Fruit fly (Drosophila melanogaster) whole organism, embryonic: Measurements from ENCODE around the gene Piezo.

ENCODE experiments used
- Asciz ChIP-seq: fragments of 200-800 bp; sonication (Bioruptor generic); optimal IDR thresholded peaks from 2 replicates; lab custom pipeline; 2017; ENCODE audit warnings: missing biosample characterization, mild to moderate bottlenecking, missing genetic modification characterization, missing genetic modification reagents
- B-H1 ChIP-seq: fragments of 200-800 bp; sonication (Bioruptor generic); IDR thresholded peaks from 3 replicates; pipeline ENCODE4 v1.3.6; 2022; ENCODE audit warnings: missing biosample characterization, missing genetic modification characterization
- BtbVII ChIP-seq: fragments of 200-800 bp; sonication (Bioruptor generic); optimal IDR thresholded peaks from 3 replicates; lab custom pipeline; 2017; ENCODE audit warnings: missing biosample characterization, mild to moderate bottlenecking, missing genetic modification characterization
- CG10147 ChIP-seq: fragments of 200-800 bp; sonication (Bioruptor generic); optimal IDR thresholded peaks from 2 replicates; lab custom pipeline; 2019; ENCODE audit warnings: missing biosample characterization, mild to moderate bottlenecking, missing genetic modification characterization, moderate library complexity
- CG10209 ChIP-seq: fragments of 200-800 bp; sonication (Bioruptor generic); optimal IDR thresholded peaks from 3 replicates; lab custom pipeline; 2017; ENCODE audit warnings: missing biosample characterization, mild to moderate bottlenecking, missing genetic modification characterization, missing genetic modification reagents
- CG10543 ChIP-seq: fragments of 200-800 bp; sonication (Bioruptor generic); optimal IDR thresholded peaks from 3 replicates; lab custom pipeline; 2017; ENCODE audit warnings: missing biosample characterization, mild to moderate bottlenecking, missing genetic modification characterization, moderate library complexity
- CG11456 ChIP-seq: fragments of 200-800 bp; sonication (Bioruptor generic); IDR thresholded peaks from 3 replicates; pipeline ENCODE4 v1.3.6; 2022; ENCODE audit warnings: missing biosample characterization, missing genetic modification characterization
- CG11695 ChIP-seq: fragments of 200-800 bp; sonication (Bioruptor generic); IDR thresholded peaks from 3 replicates; pipeline ENCODE4 v1.3.6; 2022; ENCODE audit warnings: missing biosample characterization, missing genetic modification characterization
- CG1233 ChIP-seq: fragments of 200-800 bp; sonication (Bioruptor generic); optimal IDR thresholded peaks from 4 replicates; lab custom pipeline; 2018; ENCODE audit warnings: missing biosample characterization, mild to moderate bottlenecking, missing genetic modification characterization
- CG12769 ChIP-seq: fragments of 200-800 bp; sonication (Bioruptor generic); optimal IDR thresholded peaks from 2 replicates; lab custom pipeline; 2019; ENCODE audit warnings: missing biosample characterization, mild to moderate bottlenecking, missing genetic modification characterization, moderate library complexity
- CG15269 ChIP-seq: fragments of 200-800 bp; sonication (Bioruptor generic); optimal IDR thresholded peaks from 2 replicates; lab custom pipeline; 2018; ENCODE audit warnings: missing biosample characterization, mild to moderate bottlenecking, missing genetic modification characterization, moderate library complexity
- CG16863 ChIP-seq: fragments of 200-800 bp; sonication (Bioruptor generic); optimal IDR thresholded peaks from 3 replicates; lab custom pipeline; 2016; ENCODE audit warnings: missing biosample characterization, missing genetic modification characterization
- CG30020 ChIP-seq: fragments of 200-800 bp; optimal IDR thresholded peaks from 2 replicates; lab custom pipeline; 2019; ENCODE audit warnings: missing biosample characterization, mild to moderate bottlenecking, missing genetic modification characterization, moderate library complexity
- CG30403 ChIP-seq: fragments of 200-800 bp; sonication (Bioruptor generic); optimal IDR thresholded peaks from 3 replicates; lab custom pipeline; 2016; ENCODE audit warnings: missing biosample characterization, missing genetic modification characterization
- CG33213 ChIP-seq: fragments of 200-800 bp; sonication (Bioruptor generic); optimal IDR thresholded peaks from 3 replicates; lab custom pipeline; 2016; ENCODE audit warnings: missing biosample characterization, missing genetic modification characterization
- CG7839 ChIP-seq: fragments of 200-800 bp; sonication (Bioruptor generic); optimal IDR thresholded peaks from 3 replicates; lab custom pipeline; 2018; ENCODE audit warnings: missing biosample characterization, mild to moderate bottlenecking, missing genetic modification characterization, moderate library complexity
- CG7987 ChIP-seq: fragments of 200-800 bp; sonication (Bioruptor generic); optimal IDR thresholded peaks from 2 replicates; lab custom pipeline; 2018; ENCODE audit warnings: missing biosample characterization, mild to moderate bottlenecking, missing genetic modification characterization, moderate library complexity
- Dek ChIP-seq: fragments of 200-800 bp; sonication (Bioruptor generic); optimal IDR thresholded peaks from 3 replicates; lab custom pipeline; 2019; ENCODE audit warnings: missing biosample characterization, mild to moderate bottlenecking, missing genetic modification characterization, moderate library complexity
- Dip3 ChIP-seq: fragments of 200-800 bp; sonication (Bioruptor generic); optimal IDR thresholded peaks from 3 replicates; lab custom pipeline; 2016; ENCODE audit warnings: missing biosample characterization, missing genetic modification characterization
- ERR ChIP-seq: fragments of 200-800 bp; sonication (Bioruptor generic); optimal IDR thresholded peaks from 2 replicates; lab custom pipeline; 2016; ENCODE audit warnings: missing biosample characterization, missing genetic modification characterization
- GATAe ChIP-seq: fragments of 200-800 bp; sonication (Bioruptor generic); conservative IDR thresholded peaks from 2 replicates; pipeline ENCODE4 v1.3.6; 2022; ENCODE audit warnings: missing biosample characterization, missing genetic modification characterization
- Med ChIP-seq: fragments of 200-800 bp; sonication (Bioruptor generic); peaks from one replicate; lab custom pipeline; 2016; ENCODE audit warnings: missing biosample characterization, missing genetic modification characterization, mild to moderate bottlenecking, inconsistent platforms, moderate library complexity
- Rx ChIP-seq: fragments of 200-800 bp; sonication (Bioruptor generic); IDR thresholded peaks from 2 replicates; pipeline ENCODE4 v1.3.6; 2022; ENCODE audit warnings: missing biosample characterization, missing genetic modification characterization
- Vsx1 ChIP-seq: fragments of 200-800 bp; sonication (Bioruptor generic); optimal IDR thresholded peaks from 2 replicates; lab custom pipeline; 2017; ENCODE audit warnings: missing biosample characterization, mild to moderate bottlenecking, missing genetic modification characterization, missing genetic modification reagents
- aop ChIP-seq: fragments of 200-800 bp; sonication (Bioruptor generic); IDR thresholded peaks from 2 replicates; pipeline ENCODE4 v1.3.6; 2022; ENCODE audit warnings: missing biosample characterization, missing genetic modification characterization
- bcd ChIP-seq: fragments of 200-800 bp; sonication (Bioruptor generic); optimal IDR thresholded peaks from 2 replicates; lab custom pipeline; 2017; ENCODE audit warnings: missing biosample characterization, mild to moderate bottlenecking, missing genetic modification characterization
- bowl ChIP-seq: fragments of 200-800 bp; sonication (Bioruptor generic); IDR thresholded peaks from 2 replicates; pipeline ENCODE4 v1.3.6; 2022; ENCODE audit warnings: missing biosample characterization, missing genetic modification characterization
- caup ChIP-seq: fragments of 200-800 bp; sonication (Bioruptor generic); optimal IDR thresholded peaks from 3 replicates; lab custom pipeline; 2017; ENCODE audit warnings: missing biosample characterization, mild to moderate bottlenecking, missing genetic modification characterization, moderate library complexity; ENCODE audit not compliant: severe bottlenecking
- chinmo ChIP-seq: fragments of 200-800 bp; sonication (Bioruptor generic); IDR thresholded peaks from 4 replicates; pipeline ENCODE4 v1.3.6; 2022; ENCODE audit warnings: missing biosample characterization, missing genetic modification characterization; ENCODE audit not compliant: partially characterized antibody
- crol ChIP-seq: fragments of 200-800 bp; sonication (Bioruptor generic); IDR thresholded peaks from 2 replicates; pipeline ENCODE4 v1.3.6; 2022; ENCODE audit warnings: missing biosample characterization, missing genetic modification characterization
- cwo ChIP-seq: fragments of 200-800 bp; sonication (Bioruptor generic); optimal IDR thresholded peaks from 3 replicates; lab custom pipeline; 2017; ENCODE audit warnings: missing biosample characterization, missing genetic modification characterization, mild to moderate bottlenecking, moderate library complexity, missing genetic modification reagents
- ems ChIP-seq: fragments of 200-800 bp; sonication (Bioruptor generic); optimal IDR thresholded peaks from 3 replicates; lab custom pipeline; 2016; ENCODE audit warnings: missing biosample characterization, missing genetic modification characterization
- exex ChIP-seq: fragments of 200-800 bp; sonication (Bioruptor generic); optimal IDR thresholded peaks from 4 replicates; lab custom pipeline; 2018; ENCODE audit warnings: missing biosample characterization, mild to moderate bottlenecking, missing genetic modification characterization, moderate library complexity
- ftz-f1 ChIP-seq: fragments of 200-800 bp; sonication (Bioruptor generic); optimal IDR thresholded peaks from 2 replicates; lab custom pipeline; 2016; ENCODE audit warnings: missing biosample characterization, missing genetic modification characterization
- ken ChIP-seq: fragments of 200-800 bp; sonication (Bioruptor generic); IDR thresholded peaks from 3 replicates; pipeline ENCODE4 v1.3.6; 2022; ENCODE audit warnings: missing biosample characterization, missing genetic modification characterization
- kni ChIP-seq: fragments of 200-800 bp; sonication (Bioruptor generic); optimal IDR thresholded peaks from 3 replicates; lab custom pipeline; 2017; ENCODE audit warnings: mild to moderate bottlenecking, missing biosample characterization, missing genetic modification reagents, missing genetic modification characterization
- lab ChIP-seq: fragments of 200-800 bp; sonication (Bioruptor generic); optimal IDR thresholded peaks from 3 replicates; lab custom pipeline; 2017; ENCODE audit warnings: missing biosample characterization, missing genetic modification characterization, mild to moderate bottlenecking, moderate library complexity, missing genetic modification reagents
- mirr ChIP-seq: fragments of 200-800 bp; sonication (Bioruptor generic); optimal IDR thresholded peaks from 3 replicates; lab custom pipeline; 2018; ENCODE audit warnings: missing biosample characterization, mild to moderate bottlenecking, missing genetic modification characterization
- nmo ChIP-seq: fragments of 200-800 bp; sonication (Bioruptor generic); optimal IDR thresholded peaks from 2 replicates; lab custom pipeline; 2018; ENCODE audit warnings: missing biosample characterization, mild to moderate bottlenecking, missing genetic modification characterization, moderate library complexity
- pfk ChIP-seq: fragments of 200-800 bp; sonication (Bioruptor generic); optimal IDR thresholded peaks from 2 replicates; lab custom pipeline; 2018; ENCODE audit warnings: missing biosample characterization, mild to moderate bottlenecking, missing genetic modification characterization, moderate library complexity
- psq ChIP-seq: fragments of 200-800 bp; sonication (Bioruptor generic); optimal IDR thresholded peaks from 2 replicates; lab custom pipeline; 2017; ENCODE audit warnings: missing biosample characterization, missing genetic modification characterization
- sd ChIP-seq: fragments of 200-800 bp; sonication (Bioruptor generic); optimal IDR thresholded peaks from 3 replicates; lab custom pipeline; 2018; ENCODE audit warnings: missing biosample characterization, mild to moderate bottlenecking, missing genetic modification characterization, moderate library complexity
- sug ChIP-seq: fragments of 200-800 bp; optimal IDR thresholded peaks from 2 replicates; lab custom pipeline; 2019; ENCODE audit warnings: missing biosample characterization, mild to moderate bottlenecking, missing genetic modification characterization, moderate library complexity
- toy ChIP-seq: fragments of 200-800 bp; sonication (Bioruptor generic); IDR thresholded peaks from 2 replicates; pipeline ENCODE4 v1.3.6; 2022; ENCODE audit warnings: missing biosample characterization, missing genetic modification characterization
- trh ChIP-seq: fragments of 200-800 bp; sonication (Bioruptor generic); optimal IDR thresholded peaks from 2 replicates; lab custom pipeline; 2016; ENCODE audit warnings: missing biosample characterization, missing genetic modification characterization
- tup ChIP-seq: fragments of 200-800 bp; sonication (Bioruptor generic); optimal IDR thresholded peaks from 2 replicates; lab custom pipeline; 2016; ENCODE audit warnings: missing biosample characterization, mild to moderate bottlenecking, missing genetic modification characterization, moderate library complexity
- usp ChIP-seq: fragments of >200 bp; optimal IDR thresholded peaks from 2 replicates; lab custom pipeline; 2017; ENCODE audit warnings: missing biosample characterization, missing genetic modification characterization
- vnd ChIP-seq: fragments of 200-800 bp; sonication (Bioruptor generic); IDR thresholded peaks from 3 replicates; pipeline ENCODE4 v1.3.6; 2022; ENCODE audit warnings: missing biosample characterization, missing genetic modification characterization; ENCODE audit not compliant: partially characterized antibody
- vvl ChIP-seq: fragments of 200-800 bp; sonication (Bioruptor generic); IDR thresholded peaks from 2 replicates; pipeline ENCODE4 v1.3.6; 2022; ENCODE audit warnings: missing biosample characterization, missing genetic modification characterization

The Piezo gene

DNA sequence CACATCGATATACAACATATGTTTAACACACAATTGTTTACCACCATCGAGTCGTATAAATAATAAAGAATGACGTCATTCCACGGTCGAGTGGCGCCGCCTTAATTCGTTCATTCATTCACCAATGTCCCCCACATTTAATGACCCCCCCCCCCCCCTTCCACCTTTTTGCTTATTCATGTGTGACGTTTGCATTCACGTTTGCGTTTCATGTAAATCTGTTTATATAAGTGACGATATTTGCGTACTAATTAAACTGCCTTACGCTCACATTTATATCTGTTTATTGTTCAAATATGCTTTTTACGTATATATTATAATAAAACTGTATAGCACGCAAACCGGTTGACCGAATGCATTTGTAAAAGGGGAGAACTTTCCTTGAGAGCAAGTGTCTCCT, 70.7 kb downstream of the Piezo start:
- no peak for TF ChIP-seq bcd (GFP tag; lab: Kevin White, UChicago)
- TF ChIP-seq CG15269, result peak; percentile 10
- peak; percentile 22 for TF ChIP-seq sug
- peak; percentile 26 for TF ChIP-seq lab
- TF ChIP-seq B-H1 (GFP tag; lab: Robert Waterston, UW), result no peak
- peak; percentile 60 for TF ChIP-seq cwo (GFP tag; lab: Kevin White, UChicago)
- TF ChIP-seq BtbVII (GFP tag; lab: Kevin White, UChicago), result peak; percentile 30
- TF ChIP-seq CG33213 (GFP tag; lab: Kevin White, UChicago), result no peak
- peak; percentile 28 for TF ChIP-seq Med (GFP tag; lab: Kevin White, UChicago)
- TF ChIP-seq CG7987 (GFP tag; lab: Kevin White, UChicago), result peak; percentile 23
- TF ChIP-seq sd (tag; lab: Kevin White, UChicago), result peak; percentile 56
- no peak for TF ChIP-seq ERR
- peak; percentile 3 for TF ChIP-seq CG10147 (GFP tag; lab: Kevin White, UChicago)
- peak; percentile 26 for TF ChIP-seq mirr (GFP tag; lab: Kevin White, UChicago)
- no peak for TF ChIP-seq usp (GFP tag; lab: Kevin White, UChicago)
- TF ChIP-seq Asciz (GFP tag; lab: Kevin White, UChicago), result peak; percentile 19
- TF ChIP-seq vvl (GFP tag; lab: Robert Waterston, UW), result peak; percentile 77
- TF ChIP-seq crol (GFP tag; lab: Robert Waterston, UW), result peak; percentile 47; the same call in 1 of the 2 replicates
- peak; percentile 48 for TF ChIP-seq CG10543 (GFP tag; lab: Kevin White, UChicago)
- peak; percentile 37 for TF ChIP-seq caup
- peak; percentile 2 for TF ChIP-seq exex
- TF ChIP-seq CG12769, result peak; percentile 12
- peak; percentile 92; the same call in 3 of the 4 replicates for TF ChIP-seq chinmo (GFP tag; lab: Robert Waterston, UW)
- TF ChIP-seq ems (GFP tag; lab: Kevin White, UChicago), result no peak

dm6 chr2L:8239032-8239650, 76.3 kb downstream of the Piezo start:
- TF ChIP-seq nmo (GFP tag; lab: Kevin White, UChicago) (no peak), CG30403 (no peak), CG7839 (tag; lab: Kevin White, UChicago) (no peak), tup (GFP tag; lab: Kevin White, UChicago) (no peak), ftz-f1 (GFP tag; lab: Kevin White, UChicago) (no peak), pfk (no peak), CG11695 (GFP tag; lab: Robert Waterston, UW) (no peak), toy (GFP tag; lab: Robert Waterston, UW) (no peak), sd (tag; lab: Kevin White, UChicago) (peak; percentile 96), bowl (GFP tag; lab: Robert Waterston, UW) (no peak), Vsx1 (no peak), Dip3 (GFP tag; lab: Kevin White, UChicago) (no peak), CG10209 (GFP tag; lab: Kevin White, UChicago) (no peak), aop (GFP tag; lab: Robert Waterston, UW) (no peak), cwo (GFP tag; lab: Kevin White, UChicago) (peak; percentile 19), Dek (tag; lab: Kevin White, UChicago) (no peak), Asciz (GFP tag; lab: Kevin White, UChicago) (peak; percentile 26), vnd (GFP tag; lab: Robert Waterston, UW) (no peak), GATAe (GFP tag; lab: Robert Waterston, UW) (peak; percentile 75; the same call in 1 of the 2 replicates), trh (GFP tag; lab: Kevin White, UChicago) (no peak), CG30020 (no peak), psq (no peak), kni (GFP tag; lab: Kevin White, UChicago) (peak; percentile 20), Rx (GFP tag; lab: Robert Waterston, UW) (no peak), CG1233 (no peak), ken (GFP tag; lab: Robert Waterston, UW) (no peak), CG11456 (GFP tag; lab: Robert Waterston, UW) (no peak), CG16863 (no peak)
